Fruit fly (Drosophila melanogaster) whole organism, wandering third instar larva: ENCODE results near the gene CG4455.
A peak's percentile ranks its signal among the peaks of the same experiment; 100 is the strongest.

Source experiments
- Abd-B ChIP-seq: fragments of >200 bp; optimal IDR thresholded peaks from 2 replicates; lab custom pipeline; 2017; ENCODE audit warnings: missing biosample characterization, missing genetic modification characterization
- CG32264 ChIP-seq: fragments of 200-800 bp; sonication (Bioruptor generic); optimal IDR thresholded peaks from 2 replicates; lab custom pipeline; 2016; ENCODE audit warnings: missing biosample characterization, missing genetic modification characterization
- CG9705 ChIP-seq: fragments of 200-800 bp; sonication (Bioruptor generic); optimal IDR thresholded peaks from 2 replicates; lab custom pipeline; 2018; ENCODE audit warnings: missing biosample characterization, mild to moderate bottlenecking, missing genetic modification characterization
- CrebA ChIP-seq: fragments of 200-800 bp; sonication (Bioruptor generic); optimal IDR thresholded peaks from 2 replicates; lab custom pipeline; 2016; ENCODE audit warnings: missing biosample characterization, mild to moderate bottlenecking, missing genetic modification characterization, borderline replicate concordance
- Dif ChIP-seq: fragments of 200-275, 200-300 bp; sonication (Bioruptor generic); optimal IDR thresholded peaks from 2 replicates; lab custom pipeline; 2018; ENCODE audit warnings: missing biosample characterization, missing genetic modification characterization; ENCODE audit not compliant: partially characterized antibody
- GATAd ChIP-seq: sonication (Bioruptor generic); optimal IDR thresholded peaks from 2 replicates; lab custom pipeline; 2016; ENCODE audit warnings: missing biosample characterization, missing genetic modification characterization
- HLH106 ChIP-seq: fragments of 200-800 bp; optimal IDR thresholded peaks from 3 replicates; lab custom pipeline; 2019; ENCODE audit warnings: missing biosample characterization, mild to moderate bottlenecking, missing genetic modification characterization, moderate library complexity
- Hnf4 ChIP-seq: fragments of 200-800 bp; sonication (Bioruptor generic); optimal IDR thresholded peaks from 2 replicates; lab custom pipeline; 2016; ENCODE audit warnings: missing biosample characterization, mild to moderate bottlenecking, missing genetic modification characterization
- Hr78 ChIP-seq: fragments of >200 bp; optimal IDR thresholded peaks from 2 replicates; lab custom pipeline; 2017; ENCODE audit warnings: missing biosample characterization, missing genetic modification characterization
- Hr83 ChIP-seq: fragments of 200-300 bp; sonication (Bioruptor generic); optimal IDR thresholded peaks from 2 replicates; lab custom pipeline; 2016; ENCODE audit warnings: missing biosample characterization, mild to moderate bottlenecking, missing genetic modification characterization, moderate library complexity; ENCODE audit not compliant: poor library complexity, severe bottlenecking
- Jra ChIP-seq: sonication (Bioruptor generic); optimal IDR thresholded peaks from 2 replicates; lab custom pipeline; 2016; ENCODE audit warnings: missing biosample characterization, missing genetic modification characterization
- Mio ChIP-seq: sonication (Bioruptor generic); optimal IDR thresholded peaks from 2 replicates; lab custom pipeline; 2016; ENCODE audit warnings: missing biosample characterization, missing genetic modification characterization
- Myc ChIP-seq: fragments of >200 bp; optimal IDR thresholded peaks from 2 replicates; lab custom pipeline; 2017
- N ChIP-seq: fragments of >200 bp; optimal IDR thresholded peaks from 2 replicates; lab custom pipeline; 2018; ENCODE audit warnings: missing biosample characterization, missing external identifiers, missing genetic modification characterization
- OdsH ChIP-seq: fragments of 200-800 bp; sonication (Bioruptor generic); optimal IDR thresholded peaks from 2 replicates; lab custom pipeline; 2016; ENCODE audit warnings: missing biosample characterization, mild to moderate bottlenecking, missing genetic modification characterization
- Rel ChIP-seq, 2 experiments: fragments of 200-800 bp; sonication (Bioruptor generic) in 1 of 2; optimal IDR thresholded peaks; 2 replicates in 1 of 2; 3 replicates in 1 of 2; lab custom pipeline; 2016 to 2019; ENCODE audit warnings: mild to moderate bottlenecking in 2 of 2, missing biosample characterization in 2 of 2, missing genetic modification characterization in 2 of 2, moderate library complexity in 1 of 2
- Sp1 ChIP-seq: fragments of 200-800 bp; sonication (Bioruptor generic); optimal IDR thresholded peaks from 3 replicates; lab custom pipeline; 2019; ENCODE audit warnings: missing biosample characterization, mild to moderate bottlenecking, missing genetic modification characterization, moderate library complexity
- Vsx2 ChIP-seq: fragments of 200-300, 225-300 bp; sonication (Bioruptor generic); optimal IDR thresholded peaks from 2 replicates; lab custom pipeline; 2018; ENCODE audit warnings: missing biosample characterization, missing genetic modification characterization; ENCODE audit not compliant: partially characterized antibody
- br ChIP-seq: fragments of 200-800 bp; sonication (Bioruptor generic); optimal IDR thresholded peaks from 2 replicates; lab custom pipeline; 2016; ENCODE audit warnings: missing biosample characterization, missing genetic modification characterization
- brk ChIP-seq: fragments of 200-800 bp; sonication (Bioruptor generic); optimal IDR thresholded peaks from 2 replicates; lab custom pipeline; 2016; ENCODE audit warnings: missing biosample characterization, mild to moderate bottlenecking, missing genetic modification characterization
- dl ChIP-seq, 2 experiments: fragments of 175-275, 200-275 bp in 1 of 2; fragments of 200-275 bp in 1 of 2; sonication (Bioruptor generic); optimal IDR thresholded peaks; lab custom pipeline; 2018; ENCODE audit warnings: mild to moderate bottlenecking in 2 of 2, missing biosample characterization in 2 of 2, missing genetic modification characterization in 2 of 2, moderate library complexity in 2 of 2; ENCODE audit not compliant: partially characterized antibody in 2 of 2, insufficient read depth in 1 of 2
- dmrt93B ChIP-seq: fragments of 200-800 bp; sonication (Bioruptor generic); optimal IDR thresholded peaks from 2 replicates; lab custom pipeline; 2018; ENCODE audit warnings: missing biosample characterization, mild to moderate bottlenecking, missing genetic modification characterization
- dsf ChIP-seq: sonication (Bioruptor generic); optimal IDR thresholded peaks from 2 replicates; lab custom pipeline; 2016; ENCODE audit warnings: missing biosample characterization, missing genetic modification characterization, borderline replicate concordance
- ey ChIP-seq: fragments of 200-800 bp; sonication (Bioruptor generic); optimal IDR thresholded peaks from 2 replicates; lab custom pipeline; 2016; ENCODE audit warnings: missing biosample characterization, missing genetic modification characterization
- foxo ChIP-seq, 2 experiments: fragments of 200-800 bp; sonication (Bioruptor generic); optimal IDR thresholded peaks; 2 replicates in 1 of 2; 3 replicates in 1 of 2; lab custom pipeline; 2016 to 2017; ENCODE audit warnings: missing biosample characterization in 2 of 2, missing genetic modification characterization in 2 of 2
- fru ChIP-seq: fragments of 200-800 bp; sonication (Bioruptor generic); optimal IDR thresholded peaks from 3 replicates; lab custom pipeline; 2016; ENCODE audit warnings: missing biosample characterization, mild to moderate bottlenecking, missing genetic modification characterization
- h ChIP-seq: fragments of 200-800 bp; sonication (Bioruptor generic); optimal IDR thresholded peaks from 3 replicates; lab custom pipeline; 2016; ENCODE audit warnings: missing biosample characterization, mild to moderate bottlenecking, missing genetic modification characterization
- jim ChIP-seq: fragments of 175-275, 200-325 bp; sonication (Bioruptor generic); optimal IDR thresholded peaks from 2 replicates; lab custom pipeline; 2016; ENCODE audit warnings: missing biosample characterization, mild to moderate bottlenecking, missing genetic modification characterization
- lola ChIP-seq: fragments of >200 bp; optimal IDR thresholded peaks from 2 replicates; lab custom pipeline; 2017; ENCODE audit warnings: missing biosample characterization, missing genetic modification characterization
- pan ChIP-seq: fragments of >200 bp; optimal IDR thresholded peaks from 2 replicates; lab custom pipeline; 2017
- psq ChIP-seq: fragments of 200-800 bp; sonication (Bioruptor generic); optimal IDR thresholded peaks from 3 replicates; lab custom pipeline; 2017; ENCODE audit warnings: missing biosample characterization, mild to moderate bottlenecking, missing genetic modification characterization, moderate library complexity
- rgr ChIP-seq: fragments of 200-800 bp; sonication (Bioruptor generic); optimal IDR thresholded peaks from 3 replicates; lab custom pipeline; 2016; ENCODE audit warnings: missing biosample characterization, mild to moderate bottlenecking, missing genetic modification characterization
- sage ChIP-seq: fragments of 200-800 bp; sonication (Bioruptor generic); optimal IDR thresholded peaks from 2 replicates; lab custom pipeline; 2016; ENCODE audit warnings: missing biosample characterization, mild to moderate bottlenecking, missing genetic modification characterization
- sv ChIP-seq: fragments of 200-800 bp; sonication (Bioruptor generic); optimal IDR thresholded peaks from 3 replicates; lab custom pipeline; 2016; ENCODE audit warnings: missing biosample characterization, missing genetic modification characterization
- tai ChIP-seq: sonication (Bioruptor generic); optimal IDR thresholded peaks from 2 replicates; lab custom pipeline; 2016; ENCODE audit warnings: missing biosample characterization, missing genetic modification characterization
- usp ChIP-seq: fragments of >200 bp; optimal IDR thresholded peaks from 2 replicates; lab custom pipeline; 2017; ENCODE audit warnings: missing biosample characterization, missing genetic modification characterization
- woc ChIP-seq: sonication (Bioruptor generic); optimal IDR thresholded peaks from 2 replicates; lab custom pipeline; 2016; ENCODE audit warnings: missing biosample characterization, mild to moderate bottlenecking, missing genetic modification characterization

Gene CG4455

DNA sequence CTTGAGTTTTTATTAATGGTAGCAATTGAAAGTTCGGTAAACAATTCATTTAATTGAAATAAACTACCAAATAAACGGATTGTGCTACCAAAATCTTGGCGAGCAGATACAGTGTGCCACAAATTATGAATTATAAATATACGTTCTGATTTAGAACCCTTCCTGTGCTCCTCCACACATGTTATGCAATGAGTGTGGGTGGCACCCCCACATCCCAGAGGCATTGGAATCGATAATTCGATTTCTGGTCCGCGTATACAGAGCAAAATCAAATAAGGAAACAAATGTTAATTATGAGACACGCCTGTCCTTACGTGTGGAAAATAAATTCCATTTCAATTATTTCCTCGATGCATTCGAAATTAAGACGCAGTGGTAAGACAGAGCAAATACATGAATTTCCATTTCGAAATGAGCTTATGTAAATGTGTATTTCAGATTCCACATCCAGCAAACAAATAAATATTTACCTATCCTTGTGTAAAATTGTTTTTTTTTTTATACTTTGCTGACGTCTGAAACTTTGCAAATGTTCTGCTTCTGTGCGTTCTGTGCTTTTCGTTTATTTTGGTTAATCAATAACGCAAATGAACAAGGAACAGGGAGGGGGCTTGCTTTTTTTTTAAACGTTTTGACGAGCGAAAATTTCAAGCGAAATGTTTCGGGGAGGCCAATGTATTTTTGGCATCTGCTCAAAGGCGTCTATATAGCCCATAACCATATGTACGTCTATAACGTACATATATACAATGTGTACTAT, 30.7 kb upstream of the CG4455 start (continued):
- no peak for TF ChIP-seq foxo (GFP tag; optimal IDR thresholded peaks at IDR 0.05; lab: Kevin White, UChicago)

dm6 chr2L:16323544-16323943, 29.2 kb upstream of the CG4455 start:
- TF ChIP-seq CG9705 (GFP tag; lab: Kevin White, UChicago) = no peak
- TF ChIP-seq fru (GFP tag; lab: Kevin White, UChicago) = peak; percentile 48

DNA sequence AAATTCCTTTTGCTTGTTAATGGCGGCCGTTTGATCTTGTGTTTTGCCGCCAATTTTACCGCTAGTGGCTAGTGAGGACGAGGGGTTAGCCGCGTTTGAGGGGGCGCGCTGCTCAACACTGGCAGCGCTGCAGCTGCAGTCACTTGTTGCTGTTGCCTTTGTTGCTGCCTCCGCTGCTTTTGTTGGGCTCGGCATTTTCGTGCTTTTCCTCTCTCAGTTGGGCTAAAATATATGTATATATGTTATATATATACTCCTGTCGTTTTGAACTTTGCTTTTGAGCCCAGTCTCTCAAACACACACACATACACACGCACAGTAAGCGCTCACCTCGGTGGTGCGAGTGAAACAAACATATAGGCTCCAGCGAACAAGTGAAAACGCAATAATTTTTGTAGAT, 27.9 kb upstream of the CG4455 start:
- TF ChIP-seq brk (GFP tag; lab: Kevin White, UChicago) (peak; percentile 7), Hr83 (GFP tag; lab: Kevin White, UChicago) (no peak), Rel (GFP tag; optimal IDR thresholded peaks at IDR 0.05; lab: Kevin White, UChicago) (no peak), Rel (tag; optimal IDR thresholded peaks at IDR 0.05; lab: Kevin White, UChicago) (peak; percentile 60), sv (GFP tag; lab: Kevin White, UChicago) (no peak), Hnf4 (peak; percentile 20), Abd-B (GFP tag; lab: Kevin White, UChicago) (no peak), rgr (GFP tag; lab: Kevin White, UChicago) (peak; percentile 28), Myc (lab: Kevin White, UChicago) (no peak), usp (GFP tag; lab: Kevin White, UChicago) (no peak), pan (lab: Kevin White, UChicago) (no peak), foxo (GFP tag; optimal IDR thresholded peaks at IDR 0.05; lab: Kevin White, UChicago) (no peak), dsf (no peak), CrebA (GFP tag; lab: Kevin White, UChicago) (no peak), Dif (GFP tag; lab: Kevin White, UChicago) (no peak), h (GFP tag; lab: Kevin White, UChicago) (no peak), CG32264 (GFP tag; lab: Kevin White, UChicago) (no peak), Vsx2 (no peak), fru (GFP tag; lab: Kevin White, UChicago) (no peak), N (no peak), Sp1 (no peak), tai (no peak), sage (peak; percentile 74), dmrt93B (no peak)

- peak; percentile 97 for TF ChIP-seq h (GFP tag; lab: Kevin White, UChicago)
- TF ChIP-seq CG32264 (GFP tag; lab: Kevin White, UChicago) = peak; percentile 76
- peak; percentile 63 for TF ChIP-seq Rel (GFP tag; optimal IDR thresholded peaks at IDR 0.05; lab: Kevin White, UChicago)
- peak; percentile 97 for TF ChIP-seq Rel (tag; optimal IDR thresholded peaks at IDR 0.05; lab: Kevin White, UChicago)
- peak; percentile 24 for TF ChIP-seq N
- TF ChIP-seq usp (GFP tag; lab: Kevin White, UChicago) = no peak
- no peak for TF ChIP-seq Hr78 (GFP tag; lab: Kevin White, UChicago)
- TF ChIP-seq CG9705 (GFP tag; lab: Kevin White, UChicago) = peak; percentile 69
- peak; percentile 88 for TF ChIP-seq psq (GFP tag; lab: Kevin White, UChicago)
- TF ChIP-seq dsf = peak; percentile 74
- TF ChIP-seq Jra (GFP tag; lab: Kevin White, UChicago) = peak; percentile 84
- TF ChIP-seq dmrt93B = peak; percentile 82
- TF ChIP-seq CrebA (GFP tag; lab: Kevin White, UChicago) = no peak
- peak; percentile 74 for TF ChIP-seq Mio (GFP tag; lab: Kevin White, UChicago)
- peak; percentile 96 for TF ChIP-seq ey (GFP tag; lab: Kevin White, UChicago)
- TF ChIP-seq Sp1 = peak; percentile 89
- TF ChIP-seq Hnf4 = peak; percentile 94
- peak; percentile 96 for TF ChIP-seq rgr (GFP tag; lab: Kevin White, UChicago)
- no peak for TF ChIP-seq jim (GFP tag; lab: Kevin White, UChicago)
- peak; percentile 94 for TF ChIP-seq brk (GFP tag; lab: Kevin White, UChicago)
- peak; percentile 94 for TF ChIP-seq OdsH (GFP tag; lab: Kevin White, UChicago)
- TF ChIP-seq GATAd (GFP tag; lab: Kevin White, UChicago) = peak; percentile 62
- TF ChIP-seq woc (GFP tag; lab: Kevin White, UChicago) = peak; percentile 98
- TF ChIP-seq Hr83 (GFP tag; lab: Kevin White, UChicago) = peak; percentile 66
- no peak for TF ChIP-seq Myc (lab: Kevin White, UChicago)
- TF ChIP-seq Vsx2 = no peak
- TF ChIP-seq sv (GFP tag; lab: Kevin White, UChicago) = peak; percentile 90
- peak; percentile 91 for TF ChIP-seq br
- TF ChIP-seq pan (lab: Kevin White, UChicago) = no peak
- no peak for TF ChIP-seq Abd-B (GFP tag; lab: Kevin White, UChicago)
- TF ChIP-seq dl (GFP tag; optimal IDR thresholded peaks at IDR 0.05; lab: Kevin White, UChicago; ENCODE audit: insufficient read depth in 1 of 2, partially characterized antibody in 2 of 2) = peak in 1 of 2 experiments; percentile 78
- TF ChIP-seq sage = peak; percentile 92
- peak; percentile 90 for TF ChIP-seq tai
- TF ChIP-seq foxo (GFP tag; optimal IDR thresholded peaks at IDR 0.05; lab: Kevin White, UChicago) = peak; percentile 79 to 96
- TF ChIP-seq lola (GFP tag; lab: Kevin White, UChicago) = no peak
- TF ChIP-seq fru (GFP tag; lab: Kevin White, UChicago) = peak; percentile 96
- TF ChIP-seq HLH106 (tag; lab: Kevin White, UChicago) = peak; percentile 91
These were observed 27.0 kb upstream of the CG4455 start, which contains the start of gene cact for dm6 chr2L:16325515-16326257. TSS of gene cact (minus strand) at chr2L:16326207.
